Worm (Caenorhabditis elegans) whole organism, mixed stage, embryonic: Measurements from ENCODE around the gene W03F9.4.

Experiments used
- M03D4.4 ChIP-seq: sonication (generic microtip); optimal IDR thresholded peaks from 2 replicates; lab custom pipeline; 2017; ENCODE audit warnings: mild to moderate bottlenecking, missing genetic modification characterization, missing compliant biosample characterization
- ceh-39 ChIP-seq: fragments of 150-350 bp; optimal IDR thresholded peaks from 2 replicates; lab custom pipeline; 2014; ENCODE audit warnings: missing biosample characterization, missing genetic modification characterization
- ceh-43 ChIP-seq: fragments of 200-800 bp; sonication (Bioruptor generic); optimal IDR thresholded peaks from 2 replicates; lab custom pipeline; 2018; ENCODE audit warnings: mild to moderate bottlenecking, missing genetic modification characterization, moderate library complexity, missing compliant biosample characterization
- ceh-83 ChIP-seq: fragments of 200-800 bp; sonication (Bioruptor generic); optimal IDR thresholded peaks from 2 replicates; lab custom pipeline; 2018; ENCODE audit warnings: mild to moderate bottlenecking, missing genetic modification characterization, missing compliant biosample characterization
- ces-1 ChIP-seq: fragments of 150-350 bp; optimal IDR thresholded peaks from 2 replicates; lab custom pipeline; 2014; ENCODE audit warnings: missing biosample characterization, missing genetic modification reagents, missing genetic modification characterization
- cnd-1 ChIP-seq: fragments of 200-800 bp; sonication (Bioruptor generic); optimal IDR thresholded peaks from 2 replicates; lab custom pipeline; 2018; ENCODE audit warnings: mild to moderate bottlenecking, missing genetic modification characterization, missing compliant biosample characterization
- drap-1 ChIP-seq: fragments of 200-800 bp; sonication (Bioruptor generic); optimal IDR thresholded peaks from 3 replicates; lab custom pipeline; 2018; ENCODE audit warnings: mild to moderate bottlenecking, missing genetic modification characterization, missing compliant biosample characterization
- elt-1 ChIP-seq: sonication (generic microtip); optimal IDR thresholded peaks from 2 replicates; lab custom pipeline; 2017; ENCODE audit warnings: missing genetic modification characterization, mild to moderate bottlenecking, missing compliant biosample characterization, antibody characterized with exemption, moderate library complexity, borderline replicate concordance; ENCODE audit not compliant: insufficient read depth
- elt-3 ChIP-seq: fragments of 150-350 bp; optimal IDR thresholded peaks from 2 replicates; lab custom pipeline; 2014; ENCODE audit warnings: missing biosample characterization, missing genetic modification characterization
- flh-1 ChIP-seq: fragments of 200-800 bp; sonication (Bioruptor generic); optimal IDR thresholded peaks from 2 replicates; lab custom pipeline; 2018; ENCODE audit warnings: mild to moderate bottlenecking, missing genetic modification characterization, moderate library complexity, missing compliant biosample characterization
- ham-2 ChIP-seq: fragments of 200-800 bp; sonication (Bioruptor generic); optimal IDR thresholded peaks from 2 replicates; lab custom pipeline; 2018; ENCODE audit warnings: mild to moderate bottlenecking, missing genetic modification characterization, missing compliant biosample characterization
- hlh-1 ChIP-seq: fragments of 150-350 bp; optimal IDR thresholded peaks from 2 replicates; lab custom pipeline; 2014; ENCODE audit warnings: missing biosample characterization, missing genetic modification reagents, missing genetic modification characterization
- lin-13 ChIP-seq: fragments of 150-350 bp; optimal IDR thresholded peaks from 2 replicates; lab custom pipeline; 2014; ENCODE audit warnings: missing biosample characterization, missing genetic modification characterization
- lin-32 ChIP-seq: fragments of 200-800 bp; sonication (Bioruptor generic); optimal IDR thresholded peaks from 2 replicates; lab custom pipeline; 2018; ENCODE audit warnings: mild to moderate bottlenecking, missing genetic modification characterization, missing compliant biosample characterization
- lsy-2 ChIP-seq: fragments of 150-350 bp; optimal IDR thresholded peaks from 2 replicates; lab custom pipeline; 2014; ENCODE audit warnings: missing biosample characterization, missing genetic modification characterization
- mab-5 ChIP-seq: fragments of 150-350 bp; optimal IDR thresholded peaks from 2 replicates; lab custom pipeline; 2014; ENCODE audit warnings: missing biosample characterization, missing genetic modification characterization
- mep-1 ChIP-seq: fragments of 150-350 bp; optimal IDR thresholded peaks from 2 replicates; lab custom pipeline; 2017; ENCODE audit warnings: missing biosample characterization, missing genetic modification reagents, missing genetic modification characterization, inconsistent platforms
- mls-2 ChIP-seq: sonication (generic microtip); optimal IDR thresholded peaks from 2 replicates; lab custom pipeline; 2016; ENCODE audit warnings: mild to moderate bottlenecking, missing genetic modification characterization, moderate library complexity, missing compliant biosample characterization
- nhr-2 ChIP-seq: fragments of 150-350 bp; optimal IDR thresholded peaks from 2 replicates; lab custom pipeline; 2014; ENCODE audit warnings: missing biosample characterization, missing genetic modification characterization
- nhr-237 ChIP-seq: fragments of 150-350 bp; optimal IDR thresholded peaks from 2 replicates; lab custom pipeline; 2014; ENCODE audit warnings: missing biosample characterization, missing genetic modification characterization
- nhr-76 ChIP-seq: sonication (generic microtip); optimal IDR thresholded peaks from 2 replicates; lab custom pipeline; 2017; ENCODE audit warnings: missing biosample characterization, missing genetic modification characterization
- pha-4 ChIP-seq: fragments of 150-350 bp; optimal IDR thresholded peaks from 2 replicates; lab custom pipeline; 2018; ENCODE audit warnings: missing biosample characterization, missing genetic modification reagents, missing genetic modification characterization
- sem-2 ChIP-seq: fragments of 200-800 bp; sonication (Bioruptor generic); optimal IDR thresholded peaks from 2 replicates; lab custom pipeline; 2018; ENCODE audit warnings: mild to moderate bottlenecking, missing genetic modification characterization, missing compliant biosample characterization
- snpc-4 ChIP-seq: fragments of 150-350 bp; optimal IDR thresholded peaks from 2 replicates; lab custom pipeline; 2014; ENCODE audit warnings: missing biosample characterization, missing genetic modification characterization
- sptf-1 ChIP-seq: sonication (generic microtip); optimal IDR thresholded peaks from 2 replicates; lab custom pipeline; 2017; ENCODE audit warnings: mild to moderate bottlenecking, missing genetic modification characterization, moderate library complexity, missing compliant biosample characterization
- tbx-8 ChIP-seq: fragments of 200-800 bp; sonication (Bioruptor generic); optimal IDR thresholded peaks from 2 replicates; lab custom pipeline; 2018; ENCODE audit warnings: mild to moderate bottlenecking, missing genetic modification characterization, moderate library complexity, missing compliant biosample characterization
- unc-120 ChIP-seq: sonication (generic microtip); optimal IDR thresholded peaks from 2 replicates; lab custom pipeline; 2017; ENCODE audit warnings: missing genetic modification characterization, missing compliant biosample characterization; ENCODE audit not compliant: poor library complexity, severe bottlenecking
- unc-39 ChIP-seq: fragments of 150-350 bp; optimal IDR thresholded peaks from 2 replicates; lab custom pipeline; 2014; ENCODE audit warnings: missing biosample characterization, missing genetic modification characterization
- unc-62 ChIP-seq: fragments of 150-350 bp; optimal IDR thresholded peaks from 2 replicates; lab custom pipeline; 2014; ENCODE audit warnings: missing biosample characterization, missing genetic modification reagents, missing genetic modification characterization
- zip-8 ChIP-seq: fragments of 150-350 bp; optimal IDR thresholded peaks from 2 replicates; lab custom pipeline; 2014; ENCODE audit warnings: missing biosample characterization, missing genetic modification characterization
- ztf-11 ChIP-seq: fragments of 150-350 bp; optimal IDR thresholded peaks from 2 replicates; lab custom pipeline; 2014; ENCODE audit warnings: missing biosample characterization, missing genetic modification characterization

Gene W03F9.4

ce11 chrV:152156-152555, 968 bp upstream of the W03F9.4 start:
- no peak for TF ChIP-seq unc-62 (GFP tag; lab: Kevin White, UChicago)
- TF ChIP-seq zip-8 (tag; lab: Kevin White, UChicago), result no peak
- TF ChIP-seq M03D4.4 (tag; lab: Kevin White, UChicago), result peak; percentile 25
- peak; percentile 14 for TF ChIP-seq nhr-237 (tag; lab: Kevin White, UChicago)
- TF ChIP-seq sptf-1 (tag; lab: Kevin White, UChicago), result peak; percentile 54
- TF ChIP-seq, all 35 proteins: peak for 3

ce11 chrV:150059-150458, 1.1 kb downstream of the W03F9.4 start:
- TF ChIP-seq lin-13 (tag; lab: Kevin White, UChicago) (no peak), nhr-237 (tag; lab: Kevin White, UChicago) (no peak)

ce11 chrV:145694-146093, 5.5 kb downstream of the W03F9.4 start:
- TF ChIP-seq lin-13 (tag; lab: Kevin White, UChicago) (no peak), mab-5 (no peak), ces-1 (no peak), M03D4.4 (tag; lab: Kevin White, UChicago) (no peak), tbx-8 (GFP tag; lab: Kevin White, UChicago) (no peak), lin-32 (GFP tag; lab: Kevin White, UChicago) (no peak), nhr-237 (tag; lab: Kevin White, UChicago) (no peak), sem-2 (GFP tag; lab: Kevin White, UChicago) (no peak), zip-8 (tag; lab: Kevin White, UChicago) (no peak), mep-1 (tag; lab: Kevin White, UChicago) (no peak), hlh-1 (no peak), cnd-1 (tag; lab: Kevin White, UChicago) (no peak), unc-120 (tag; lab: Kevin White, UChicago) (no peak), unc-62 (GFP tag; lab: Kevin White, UChicago) (no peak), lsy-2 (no peak), ham-2 (no peak), pha-4 (no peak), drap-1 (GFP tag; lab: Kevin White, UChicago) (no peak)

DNA sequence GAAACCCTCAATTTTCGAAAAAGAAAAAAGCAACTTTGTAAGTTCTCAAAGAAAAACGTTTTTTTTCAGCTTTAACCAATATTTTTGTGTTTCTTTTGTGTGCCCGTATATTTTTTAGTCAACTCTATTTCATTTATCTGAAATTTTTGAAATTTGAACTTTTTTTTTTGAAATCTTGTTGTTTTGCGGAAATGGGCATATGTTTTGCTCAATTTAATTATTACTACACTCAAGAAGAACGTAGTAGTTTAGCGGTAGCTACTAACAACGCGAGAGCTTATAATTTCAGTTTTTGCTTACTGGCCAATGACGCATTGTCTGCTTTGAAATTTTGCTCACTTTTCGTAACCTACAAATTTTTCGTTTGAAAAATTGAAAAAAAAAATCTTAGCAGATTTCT, 6.4 kb downstream of the W03F9.4 start, which contains the start of gene srh-82:
Gene srh-82 (plus strand): TSS at position 301 of the 400 bp plus-strand sequence.
- no peak for TF ChIP-seq tbx-8 (GFP tag; lab: Kevin White, UChicago)
- TF ChIP-seq nhr-2 (tag; lab: Kevin White, UChicago), result no peak
- no peak for TF ChIP-seq ceh-39 (tag; lab: Kevin White, UChicago)
- TF ChIP-seq lsy-2, result no peak
- TF ChIP-seq lin-13 (tag; lab: Kevin White, UChicago), result no peak
- TF ChIP-seq flh-1 (GFP tag; lab: Kevin White, UChicago), result no peak
- no peak for TF ChIP-seq M03D4.4 (tag; lab: Kevin White, UChicago)
- TF ChIP-seq unc-62 (GFP tag; lab: Kevin White, UChicago), result no peak
- no peak for TF ChIP-seq ceh-43 (GFP tag; lab: Kevin White, UChicago)
- TF ChIP-seq sptf-1 (tag; lab: Kevin White, UChicago), result no peak
- TF ChIP-seq mep-1 (tag; lab: Kevin White, UChicago), result no peak
- no peak for TF ChIP-seq cnd-1 (tag; lab: Kevin White, UChicago)

DNA sequence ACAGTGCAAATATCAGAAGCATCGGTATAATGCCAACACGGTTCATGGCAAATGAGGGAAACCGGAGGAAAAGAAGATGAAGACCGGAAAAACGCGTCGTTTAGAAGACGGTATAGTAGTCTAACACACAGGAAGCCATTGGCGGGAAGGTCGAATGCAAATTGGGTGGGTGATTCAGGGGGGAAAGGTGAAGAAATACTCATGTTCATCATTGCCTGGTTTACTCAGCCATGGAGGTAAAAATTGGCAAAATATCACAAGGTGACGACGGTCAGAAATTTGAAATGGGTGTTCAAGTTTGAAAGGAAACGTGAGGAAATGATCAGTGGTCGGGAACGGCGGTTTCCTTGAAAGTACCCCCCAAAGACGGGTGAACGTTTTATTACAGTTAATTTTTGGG, 9.9 kb downstream of the W03F9.4 start, which contains the start of gene W03F9.11:
Gene W03F9.11 (minus strand): TSS at position 101 of the 400 bp plus-strand sequence.
- TF ChIP-seq mab-5 (no peak), cnd-1 (tag; lab: Kevin White, UChicago) (no peak), pha-4 (no peak), ztf-11 (tag; lab: Kevin White, UChicago) (no peak), lsy-2 (no peak), unc-120 (tag; lab: Kevin White, UChicago) (no peak), lin-32 (GFP tag; lab: Kevin White, UChicago) (no peak)
- TF ChIP-seq, all 35 proteins: peak for 0

DNA sequence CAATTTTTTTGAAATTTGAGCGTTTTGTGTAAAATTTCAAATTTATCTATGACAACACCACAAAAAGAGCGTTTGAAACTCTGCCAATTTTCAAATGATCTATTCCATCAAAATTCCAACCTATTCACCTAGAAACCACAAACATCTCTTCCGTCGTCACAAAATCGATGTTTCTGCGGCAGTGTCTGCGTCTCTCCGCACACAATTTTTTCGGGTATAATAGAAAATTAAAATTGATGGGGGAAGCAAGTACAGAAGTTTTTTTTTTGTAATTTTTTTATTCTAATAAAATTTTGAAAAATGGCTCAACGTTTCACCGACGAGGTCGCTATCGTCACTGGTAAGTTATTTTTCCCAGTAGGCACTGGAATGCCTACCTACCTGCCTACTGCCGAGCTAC, 12.6 kb downstream of the W03F9.4 start, which contains the start of gene W03F9.9:
Gene W03F9.9 (plus strand): TSS at position 301 of the 400 bp plus-strand sequence.
- TF ChIP-seq nhr-237 (tag; lab: Kevin White, UChicago) (no peak), cnd-1 (tag; lab: Kevin White, UChicago) (no peak), ceh-83 (no peak), pha-4 (no peak), snpc-4 (tag; lab: Kevin White, UChicago) (no peak), tbx-8 (GFP tag; lab: Kevin White, UChicago) (no peak), unc-120 (tag; lab: Kevin White, UChicago) (no peak), mls-2 (tag; lab: Kevin White, UChicago) (no peak), lin-32 (GFP tag; lab: Kevin White, UChicago) (no peak), lin-13 (tag; lab: Kevin White, UChicago) (no peak), nhr-76 (tag; lab: Kevin White, UChicago) (no peak), mab-5 (no peak), elt-1 (tag; lab: Kevin White, UChicago) (no peak), unc-39 (tag; lab: Kevin White, UChicago) (no peak), ham-2 (no peak), elt-3 (tag; lab: Kevin White, UChicago) (no peak), mep-1 (tag; lab: Kevin White, UChicago) (no peak), sem-2 (GFP tag; lab: Kevin White, UChicago) (no peak), nhr-2 (tag; lab: Kevin White, UChicago) (no peak)
